Fruit fly (Drosophila melanogaster) whole organism, embryonic: ENCODE measurements around the gene CG43163.

ENCODE experiments used
- Adf1 ChIP-seq: fragments of 200-800 bp; sonication (Bioruptor generic); IDR thresholded peaks from 2 replicates; pipeline ENCODE4 v1.3.6; 2022; ENCODE audit warnings: missing biosample characterization, missing genetic modification characterization
- Aef1 ChIP-seq: fragments of 200-800 bp; sonication (Bioruptor generic); IDR thresholded peaks from 3 replicates; pipeline ENCODE4 v1.3.6; 2022; ENCODE audit warnings: missing biosample characterization, missing genetic modification characterization
- CG10321 ChIP-seq: fragments of 200-800 bp; sonication (Bioruptor generic); IDR thresholded peaks from 2 replicates; pipeline ENCODE4 v1.3.6; 2022; ENCODE audit warnings: missing biosample characterization, missing genetic modification characterization
- CG10366 ChIP-seq: fragments of 200-800 bp; sonication (Bioruptor generic); IDR thresholded peaks from 2 replicates; pipeline ENCODE4 v1.3.6; 2022; ENCODE audit warnings: missing biosample characterization, missing genetic modification characterization
- CG12299 ChIP-seq: fragments of 200-800 bp; sonication (Bioruptor generic); optimal IDR thresholded peaks from 2 replicates; lab custom pipeline; 2018; ENCODE audit warnings: missing biosample characterization, mild to moderate bottlenecking, missing genetic modification characterization
- CG13424 ChIP-seq: fragments of 200-800 bp; sonication (Bioruptor generic); optimal IDR thresholded peaks from 2 replicates; lab custom pipeline; 2019; ENCODE audit warnings: missing biosample characterization, mild to moderate bottlenecking, missing genetic modification characterization, moderate library complexity
- CG15011 ChIP-seq: fragments of 200-800 bp; sonication (Bioruptor generic); optimal IDR thresholded peaks from 3 replicates; lab custom pipeline; 2018; ENCODE audit warnings: missing biosample characterization, mild to moderate bottlenecking, missing genetic modification characterization
- CG15479 ChIP-seq: fragments of 200-800 bp; sonication (Bioruptor generic); optimal IDR thresholded peaks from 3 replicates; lab custom pipeline; 2019; ENCODE audit warnings: missing biosample characterization, mild to moderate bottlenecking, missing genetic modification characterization, moderate library complexity
- CG15514 ChIP-seq: fragments of 200-800 bp; sonication (Bioruptor generic); optimal IDR thresholded peaks from 3 replicates; lab custom pipeline; 2017; ENCODE audit warnings: missing biosample characterization, missing genetic modification characterization, mild to moderate bottlenecking, moderate library complexity, missing genetic modification reagents
- CG17328 ChIP-seq: fragments of 200-800 bp; sonication (Bioruptor generic); IDR thresholded peaks from 2 replicates; pipeline ENCODE4 v1.3.6; 2022; ENCODE audit warnings: missing biosample characterization, missing genetic modification characterization
- CG17361 ChIP-seq: fragments of 200-800 bp; sonication (Bioruptor generic); IDR thresholded peaks from 3 replicates; pipeline ENCODE4 v1.3.6; 2022; ENCODE audit warnings: missing biosample characterization, missing genetic modification characterization
- CG17829 ChIP-seq: fragments of 200-800 bp; optimal IDR thresholded peaks from 2 replicates; lab custom pipeline; 2019; ENCODE audit warnings: missing biosample characterization, mild to moderate bottlenecking, missing genetic modification characterization, moderate library complexity
- CG30403 ChIP-seq: fragments of 200-800 bp; sonication (Bioruptor generic); optimal IDR thresholded peaks from 3 replicates; lab custom pipeline; 2016; ENCODE audit warnings: missing biosample characterization, missing genetic modification characterization
- CG3163 ChIP-seq: fragments of 200-800 bp; sonication (Bioruptor generic); optimal IDR thresholded peaks from 3 replicates; lab custom pipeline; 2016; ENCODE audit warnings: missing biosample characterization, missing genetic modification characterization
- CG34224 ChIP-seq: fragments of 200-800 bp; sonication (Bioruptor generic); IDR thresholded peaks from 3 replicates; pipeline ENCODE4 v1.3.6; 2022; ENCODE audit warnings: missing biosample characterization, missing genetic modification characterization; ENCODE audit not compliant: partially characterized antibody
- CG3726 ChIP-seq: fragments of 200-800 bp; sonication (Bioruptor generic); IDR thresholded peaks from 3 replicates; pipeline ENCODE4, ENCODE4 v1.3.6; 2022; ENCODE audit warnings: missing biosample characterization, missing genetic modification characterization
- CG4404 ChIP-seq: fragments of 200-800 bp; sonication (Bioruptor generic); IDR thresholded peaks from 2 replicates; pipeline ENCODE4 v1.3.6; 2022; ENCODE audit warnings: missing biosample characterization, missing genetic modification characterization
- CG7745 ChIP-seq: fragments of 200-800 bp; sonication (Bioruptor generic); optimal IDR thresholded peaks from 2 replicates; lab custom pipeline; 2018; ENCODE audit warnings: missing biosample characterization, mild to moderate bottlenecking, missing genetic modification characterization, moderate library complexity
- CG8944 ChIP-seq: fragments of 200-800 bp; sonication (Bioruptor generic); optimal IDR thresholded peaks from 3 replicates; lab custom pipeline; 2016; ENCODE audit warnings: missing biosample characterization, missing genetic modification characterization
- CG9817 ChIP-seq: fragments of 200-800 bp; sonication (Bioruptor generic); optimal IDR thresholded peaks from 2 replicates; lab custom pipeline; 2018; ENCODE audit warnings: missing biosample characterization, mild to moderate bottlenecking, missing genetic modification characterization, moderate library complexity
- CG9876 ChIP-seq: fragments of 200-800 bp; sonication (Bioruptor generic); optimal IDR thresholded peaks from 2 replicates; lab custom pipeline; 2016; ENCODE audit warnings: missing biosample characterization, missing genetic modification characterization
- Dad ChIP-seq: fragments of 200-800 bp; sonication (Bioruptor generic); optimal IDR thresholded peaks from 3 replicates; lab custom pipeline; 2016; ENCODE audit warnings: missing biosample characterization, missing genetic modification characterization
- Ets65A ChIP-seq: fragments of 200-800 bp; sonication (Bioruptor generic); peaks from one replicate; lab custom pipeline; 2016; ENCODE audit warnings: missing biosample characterization, missing genetic modification characterization
- HLH54F ChIP-seq: fragments of 200-800 bp; sonication (Bioruptor generic); optimal IDR thresholded peaks from 3 replicates; lab custom pipeline; 2016; ENCODE audit warnings: missing biosample characterization, missing genetic modification characterization
- Hr51 ChIP-seq, 2 experiments: fragments of 200-800 bp; sonication (Bioruptor generic); optimal IDR thresholded peaks; 2 replicates in 1 of 2; 3 replicates in 1 of 2; lab custom pipeline; 2016 to 2018; ENCODE audit warnings: missing biosample characterization in 2 of 2, missing genetic modification characterization in 2 of 2, mild to moderate bottlenecking in 1 of 2, moderate library complexity in 1 of 2
- Opbp ChIP-seq: fragments of 200-800 bp; sonication (Bioruptor generic); IDR thresholded peaks from 3 replicates; pipeline ENCODE4 v1.3.6; 2022; ENCODE audit warnings: missing biosample characterization, missing genetic modification characterization; ENCODE audit not compliant: partially characterized antibody
- Optix ChIP-seq: fragments of 200-800 bp; sonication (Bioruptor generic); IDR thresholded peaks from 3 replicates; pipeline ENCODE4 v1.3.6; 2022; ENCODE audit warnings: missing biosample characterization, missing genetic modification characterization
- Side ChIP-seq: fragments of 200-800 bp; sonication (Bioruptor generic); optimal IDR thresholded peaks from 2 replicates; lab custom pipeline; 2016; ENCODE audit warnings: missing biosample characterization, missing genetic modification characterization
- Sin3A ChIP-seq: fragments of >200 bp; optimal IDR thresholded peaks from 2 replicates; lab custom pipeline; 2018
- TFAM ChIP-seq: fragments of 200-800 bp; sonication (Bioruptor generic); optimal IDR thresholded peaks from 2 replicates; lab custom pipeline; 2017; ENCODE audit warnings: missing biosample characterization, missing genetic modification characterization, inconsistent platforms
- Taf1 ChIP-seq: fragments of 200-800 bp; sonication (Bioruptor generic); IDR thresholded peaks from 2 replicates; pipeline ENCODE4 v1.3.6; 2022; ENCODE audit warnings: missing biosample characterization, missing genetic modification characterization
- Vsx1 ChIP-seq: fragments of 200-800 bp; sonication (Bioruptor generic); optimal IDR thresholded peaks from 2 replicates; lab custom pipeline; 2017; ENCODE audit warnings: missing biosample characterization, mild to moderate bottlenecking, missing genetic modification characterization, missing genetic modification reagents
- bsh ChIP-seq, 2 experiments: fragments of 200-800 bp; sonication (Bioruptor generic); optimal IDR thresholded peaks; 2 replicates each; lab custom pipeline; 2017 to 2018; ENCODE audit warnings: mild to moderate bottlenecking in 2 of 2, missing biosample characterization in 2 of 2, missing genetic modification characterization in 2 of 2, moderate library complexity in 1 of 2
- cato ChIP-seq: fragments of 200-800 bp; sonication (Bioruptor generic); optimal IDR thresholded peaks from 2 replicates; lab custom pipeline; 2016; ENCODE audit warnings: missing biosample characterization, missing genetic modification characterization, borderline replicate concordance
- crp ChIP-seq, 2 experiments: fragments of 200-800 bp; sonication (Bioruptor generic); optimal IDR thresholded peaks; 2 replicates in 1 of 2; 3 replicates in 1 of 2; lab custom pipeline; 2017; ENCODE audit warnings: missing biosample characterization in 2 of 2, missing genetic modification characterization in 2 of 2, mild to moderate bottlenecking in 1 of 2, moderate library complexity in 1 of 2
- danr ChIP-seq: fragments of 200-800 bp; sonication (Bioruptor generic); IDR thresholded peaks from 2 replicates; pipeline ENCODE4 v1.3.6; 2022; ENCODE audit warnings: missing biosample characterization, missing genetic modification characterization
- dimm ChIP-seq: fragments of 200-800 bp; sonication (Bioruptor generic); IDR thresholded peaks from 2 replicates; pipeline ENCODE4 v1.3.6; 2022; ENCODE audit warnings: missing biosample characterization, missing genetic modification characterization
- dysf ChIP-seq: fragments of 200-800 bp; sonication (Bioruptor generic); IDR thresholded peaks from 3 replicates; pipeline ENCODE4 v1.3.6; 2022; ENCODE audit warnings: missing biosample characterization, missing genetic modification characterization
- fd3F ChIP-seq: fragments of 200-800 bp; sonication (Bioruptor generic); optimal IDR thresholded peaks from 2 replicates; lab custom pipeline; 2018; ENCODE audit warnings: missing biosample characterization, mild to moderate bottlenecking, missing genetic modification characterization, moderate library complexity
- ham ChIP-seq: fragments of 200-800 bp; sonication (Bioruptor generic); IDR thresholded peaks from 2 replicates; pipeline ENCODE4 v1.3.6; 2022; ENCODE audit warnings: missing biosample characterization, missing genetic modification characterization
- jigr1 ChIP-seq: fragments of 200-800 bp; sonication (Bioruptor generic); IDR thresholded peaks from 3 replicates; pipeline ENCODE4 v1.3.6; 2022; ENCODE audit warnings: missing biosample characterization, missing genetic modification characterization
- jumu ChIP-seq: fragments of 200-800 bp; sonication (Bioruptor generic); optimal IDR thresholded peaks from 3 replicates; lab custom pipeline; 2016; ENCODE audit warnings: missing biosample characterization, missing genetic modification characterization
- knrl ChIP-seq: fragments of 200-800 bp; sonication (Bioruptor generic); IDR thresholded peaks from 3 replicates; pipeline ENCODE4 v1.3.6; 2022; ENCODE audit warnings: missing biosample characterization, missing genetic modification characterization; ENCODE audit not compliant: partially characterized antibody
- luna ChIP-seq: fragments of 200-800 bp; sonication (Bioruptor generic); optimal IDR thresholded peaks from 2 replicates; lab custom pipeline; 2016; ENCODE audit warnings: missing biosample characterization, missing genetic modification characterization
- mirr ChIP-seq: fragments of 200-800 bp; sonication (Bioruptor generic); optimal IDR thresholded peaks from 3 replicates; lab custom pipeline; 2018; ENCODE audit warnings: missing biosample characterization, mild to moderate bottlenecking, missing genetic modification characterization
- nmo ChIP-seq: fragments of 200-800 bp; sonication (Bioruptor generic); optimal IDR thresholded peaks from 2 replicates; lab custom pipeline; 2018; ENCODE audit warnings: missing biosample characterization, mild to moderate bottlenecking, missing genetic modification characterization, moderate library complexity
- pho ChIP-seq: fragments of 200-800 bp; sonication (Bioruptor generic); optimal IDR thresholded peaks from 2 replicates; lab custom pipeline; 2016; ENCODE audit warnings: missing biosample characterization, missing genetic modification characterization
- repo ChIP-seq: fragments of 200-800 bp; sonication (Bioruptor generic); optimal IDR thresholded peaks from 2 replicates; lab custom pipeline; 2016; ENCODE audit warnings: missing biosample characterization, missing genetic modification characterization
- tin ChIP-seq: fragments of 200-800 bp; sonication (Bioruptor generic); optimal IDR thresholded peaks from 3 replicates; lab custom pipeline; 2016; ENCODE audit warnings: missing biosample characterization, missing genetic modification characterization
- tio ChIP-seq: fragments of 200-800 bp; sonication (Bioruptor generic); optimal IDR thresholded peaks from 2 replicates; lab custom pipeline; 2017; ENCODE audit warnings: missing biosample characterization, missing genetic modification characterization, inconsistent platforms
- wor ChIP-seq: fragments of 200-800 bp; sonication (Bioruptor generic); IDR thresholded peaks from 2 replicates; pipeline ENCODE4 v1.3.6; 2022; ENCODE audit warnings: missing biosample characterization, missing genetic modification characterization

CG43163 gene

dm6 chr3L:8424831-8425336 is 82.1 kb downstream of the CG43163 start, which contains the start of gene Cbl (continued):
- peak; percentile 60 for TF ChIP-seq CG17829 (tag; lab: Kevin White, UChicago)
- no peak for TF ChIP-seq Dad (GFP tag; lab: Kevin White, UChicago)
- peak in 1 of 2 experiments; percentile 28 for TF ChIP-seq crp (GFP tag; optimal IDR thresholded peaks at IDR 0.05; lab: Kevin White, UChicago)
- TF ChIP-seq CG10366 (GFP tag; lab: Robert Waterston, UW): no peak
- TF ChIP-seq jumu (GFP tag; lab: Kevin White, UChicago): no peak
- TF ChIP-seq ham (GFP tag; lab: Robert Waterston, UW): no peak
- TF ChIP-seq dimm: no peak
- TF ChIP-seq dysf (GFP tag; lab: Robert Waterston, UW): no peak
- peak; percentile 29 for TF ChIP-seq CG12299 (tag; lab: Kevin White, UChicago)
- TF ChIP-seq fd3F (GFP tag; lab: Kevin White, UChicago): no peak
- TF ChIP-seq TFAM (GFP tag; lab: Kevin White, UChicago): no peak
- TF ChIP-seq CG8944 (GFP tag; lab: Kevin White, UChicago): no peak
- TF ChIP-seq CG9876 (GFP tag; lab: Kevin White, UChicago): no peak
- TF ChIP-seq CG17361 (GFP tag; lab: Robert Waterston, UW): no peak
- no peak for TF ChIP-seq tio
- peak; percentile 22; the same call in 1 of the 3 replicates for TF ChIP-seq knrl (GFP tag; lab: Robert Waterston, UW)
- peak; percentile 55 for TF ChIP-seq Ets65A (GFP tag; lab: Kevin White, UChicago)
- no peak for TF ChIP-seq CG3163 (GFP tag; lab: Kevin White, UChicago)
- TF ChIP-seq CG15479: no peak
- no peak for TF ChIP-seq Hr51 (GFP tag; optimal IDR thresholded peaks at IDR 0.05; lab: Kevin White, UChicago)
- no peak for TF ChIP-seq pho (GFP tag; lab: Kevin White, UChicago)
- TF ChIP-seq CG10321 (GFP tag; lab: Robert Waterston, UW): no peak
- TF ChIP-seq CG9817: no peak
- peak in 1 of 2 experiments; percentile 26 for TF ChIP-seq bsh (GFP tag; optimal IDR thresholded peaks at IDR 0.05; lab: Kevin White, UChicago)
- TF ChIP-seq Sin3A (lab: Kevin White, UChicago): peak; percentile 79
- TF ChIP-seq CG15514 (GFP tag; lab: Kevin White, UChicago): no peak
- no peak for TF ChIP-seq mirr
- no peak for TF ChIP-seq CG30403
- no peak for TF ChIP-seq tin
- no peak for TF ChIP-seq luna (GFP tag; lab: Kevin White, UChicago)
- peak; percentile 34; the same call in 1 of the 3 replicates for TF ChIP-seq CG34224 (GFP tag; lab: Robert Waterston, UW)
- peak; percentile 99 for TF ChIP-seq Adf1 (GFP tag; lab: Robert Waterston, UW)
- no peak for TF ChIP-seq Optix (GFP tag; lab: Robert Waterston, UW)
- TF ChIP-seq CG15011 (GFP tag; lab: Kevin White, UChicago): no peak
- TF ChIP-seq jigr1 (GFP tag; lab: Robert Waterston, UW): no peak
- TF ChIP-seq Aef1: peak; percentile 74; the same call in 2 of the 3 replicates
- TF ChIP-seq CG3726: no peak
- no peak for TF ChIP-seq danr (GFP tag; lab: Robert Waterston, UW)
- no peak for TF ChIP-seq CG7745 (tag; lab: Kevin White, UChicago)
- no peak for TF ChIP-seq wor (GFP tag; lab: Robert Waterston, UW)
- no peak for TF ChIP-seq HLH54F
- peak; percentile 6 for TF ChIP-seq Side (GFP tag; lab: Kevin White, UChicago)
- no peak for TF ChIP-seq cato (GFP tag; lab: Kevin White, UChicago)
- peak; percentile 26 for TF ChIP-seq repo (GFP tag; lab: Kevin White, UChicago)
- no peak for TF ChIP-seq Taf1 (GFP tag; lab: Robert Waterston, UW)
- 0 out of 3 replicates have a peak, but pooled peaks have one; percentile 5 for TF ChIP-seq Opbp (GFP tag; lab: Robert Waterston, UW)
- TF ChIP-seq CG13424 (tag; lab: Kevin White, UChicago): no peak
- TF ChIP-seq nmo (GFP tag; lab: Kevin White, UChicago): no peak
- TF ChIP-seq CG17328 (GFP tag; lab: Robert Waterston, UW): no peak
- no peak for TF ChIP-seq Vsx1 (GFP tag; lab: Kevin White, UChicago)
- TF ChIP-seq CG4404 (GFP tag; lab: Robert Waterston, UW): no peak
